Worm (Caenorhabditis elegans) whole organism, young adult: Measurements from ENCODE around the gene R11G1.11.
A peak's percentile ranks its signal among the peaks of the same experiment; 100 is the strongest.

Experiments
- B0019.2 ChIP-seq: fragments of 200-800 bp; sonication (Bioruptor generic); conservative IDR thresholded peaks from 2 replicates; pipeline ENCODE4 v1.3.6; 2022; ENCODE audit warnings: missing genetic modification reagents, missing genetic modification characterization, missing compliant biosample characterization
- B0035.1 ChIP-seq: sonication (generic microtip); optimal IDR thresholded peaks from 2 replicates; lab custom pipeline; 2016; ENCODE audit warnings: missing genetic modification characterization, mild to moderate bottlenecking, missing compliant biosample characterization, missing genotype, missing genetic modification reagents
- B0261.1 ChIP-seq: sonication (generic microtip); optimal IDR thresholded peaks from 2 replicates; lab custom pipeline; 2016; ENCODE audit warnings: mild to moderate bottlenecking, missing genetic modification characterization, moderate library complexity, missing compliant biosample characterization
- B0336.3 ChIP-seq: fragments of 200-800 bp; sonication (Bioruptor generic); IDR thresholded peaks from 2 replicates; pipeline ENCODE4 v1.3.6; 2022; ENCODE audit warnings: missing genetic modification characterization, missing compliant biosample characterization
- C17E4.6 ChIP-seq: fragments of 200-800 bp; sonication (Bioruptor generic); IDR thresholded peaks from 2 replicates; pipeline ENCODE4 v1.3.6; 2022; ENCODE audit warnings: missing genetic modification reagents, missing genetic modification characterization, missing compliant biosample characterization
- D2030.7 ChIP-seq: fragments of 200-800 bp; sonication (Bioruptor generic); IDR thresholded peaks from 2 replicates; pipeline ENCODE4 v1.3.6; 2022; ENCODE audit warnings: missing genetic modification reagents, missing genetic modification characterization, missing compliant biosample characterization
- F22D6.2 ChIP-seq: sonication (generic microtip); optimal IDR thresholded peaks from 2 replicates; lab custom pipeline; 2016; ENCODE audit warnings: mild to moderate bottlenecking, missing genetic modification characterization, missing compliant biosample characterization
- T07F8.4 ChIP-seq: sonication (generic microtip); optimal IDR thresholded peaks from 2 replicates; lab custom pipeline; 2016; ENCODE audit warnings: mild to moderate bottlenecking, missing genetic modification characterization, moderate library complexity, missing compliant biosample characterization
- Y79H2A.3 ChIP-seq: fragments of 200-800 bp; sonication (Bioruptor generic); conservative IDR thresholded peaks from 2 replicates; pipeline ENCODE4 v1.3.6; 2022; ENCODE audit warnings: missing genetic modification reagents, missing genetic modification characterization, missing compliant biosample characterization
- Y95B8A.8 ChIP-seq: fragments of 200-800 bp; sonication (Bioruptor generic); IDR thresholded peaks from 2 replicates; pipeline ENCODE4 v1.3.6; 2022; ENCODE audit warnings: missing genetic modification reagents, missing genetic modification characterization, missing compliant biosample characterization
- attf-3 ChIP-seq: fragments of 200-800 bp; sonication (Bioruptor generic); conservative IDR thresholded peaks from 2 replicates; pipeline ENCODE4 v1.3.6; 2022; ENCODE audit warnings: missing genetic modification reagents, missing genetic modification characterization, missing compliant biosample characterization
- bed-2 ChIP-seq: fragments of 200-800 bp; sonication (Bioruptor generic); IDR thresholded peaks from 2 replicates; pipeline ENCODE4 v1.3.6; 2022; ENCODE audit warnings: missing genetic modification reagents, missing genetic modification characterization, missing compliant biosample characterization
- ccch-3 ChIP-seq: fragments of 200-800 bp; sonication (Bioruptor generic); optimal IDR thresholded peaks from 2 replicates; lab custom pipeline; 2018; ENCODE audit warnings: mild to moderate bottlenecking, missing genetic modification characterization, missing compliant biosample characterization
- cebp-1 ChIP-seq, 2 experiments: fragments of 200-800 bp in 1 of 2; sonication (Bioruptor generic) in 1 of 2; sonication (generic microtip) in 1 of 2; IDR thresholded peaks in 1 of 2; optimal IDR thresholded peaks in 1 of 2; 2 replicates each; pipeline versions ENCODE4 v1.3.6 to Lab custom; 2017 to 2022; ENCODE audit warnings: missing compliant biosample characterization in 2 of 2, missing genetic modification characterization in 2 of 2, mild to moderate bottlenecking in 1 of 2, missing genetic modification reagents in 1 of 2, moderate library complexity in 1 of 2
- cebp-2 ChIP-seq: fragments of 200-800 bp; sonication (Bioruptor generic); IDR thresholded peaks from 2 replicates; pipeline ENCODE4 v1.3.6; 2022; ENCODE audit warnings: missing genetic modification characterization, missing compliant biosample characterization
- ceh-100 ChIP-seq: fragments of 200-800 bp; sonication (Bioruptor generic); IDR thresholded peaks from 2 replicates; pipeline ENCODE4 v1.3.6; 2022; ENCODE audit warnings: missing genetic modification reagents, missing genetic modification characterization, missing compliant biosample characterization
- ceh-27 ChIP-seq: fragments of 200-800 bp; sonication (Bioruptor generic); optimal IDR thresholded peaks from 2 replicates; lab custom pipeline; 2018; ENCODE audit warnings: mild to moderate bottlenecking, missing genetic modification characterization, moderate library complexity, missing compliant biosample characterization
- ceh-40 ChIP-seq: fragments of 200-800 bp; sonication (Bioruptor generic); IDR thresholded peaks from 2 replicates; pipeline ENCODE4 v1.3.6; 2022; ENCODE audit warnings: missing genetic modification characterization, missing compliant biosample characterization
- dpl-1 ChIP-seq: fragments of 150-350 bp; optimal IDR thresholded peaks from 2 replicates; lab custom pipeline; 2014; ENCODE audit warnings: missing biosample characterization, missing genetic modification reagents, missing genetic modification characterization
- egl-18 ChIP-seq: fragments of 200-800 bp; sonication (Bioruptor generic); IDR thresholded peaks from 2 replicates; pipeline ENCODE4 v1.3.6; 2022; ENCODE audit warnings: missing genetic modification reagents, missing genetic modification characterization, missing compliant biosample characterization
- egrh-3 ChIP-seq: fragments of 200-800 bp; sonication (Bioruptor generic); IDR thresholded peaks from 2 replicates; pipeline ENCODE4 v1.3.6; 2022; ENCODE audit warnings: missing genetic modification reagents, missing genetic modification characterization, missing compliant biosample characterization
- him-1 ChIP-seq: sonication (generic microtip); optimal IDR thresholded peaks from 2 replicates; lab custom pipeline; 2016; ENCODE audit warnings: missing genotype, missing genetic modification reagents, missing genetic modification characterization, missing compliant biosample characterization
- hlh-12 ChIP-seq: sonication (generic microtip); optimal IDR thresholded peaks from 2 replicates; lab custom pipeline; 2016; ENCODE audit warnings: missing genetic modification characterization, missing compliant biosample characterization
- hsf-1 ChIP-seq: fragments of 200-800 bp; sonication (Bioruptor generic); IDR thresholded peaks from 2 replicates; pipeline ENCODE4 v1.3.6; 2022; ENCODE audit warnings: missing genetic modification reagents, missing genetic modification characterization, missing compliant biosample characterization
- lag-1 ChIP-seq: fragments of 200-800 bp; sonication (Bioruptor generic); IDR thresholded peaks from 2 replicates; pipeline ENCODE4 v1.3.6; 2022; ENCODE audit warnings: missing genetic modification reagents, missing genetic modification characterization, missing compliant biosample characterization
- lin-54 ChIP-seq: fragments of 200-800 bp; sonication (Bioruptor generic); optimal IDR thresholded peaks from 2 replicates; lab custom pipeline; 2018; ENCODE audit warnings: mild to moderate bottlenecking, missing genetic modification characterization, missing compliant biosample characterization
- lir-1 ChIP-seq: fragments of 200-800 bp; sonication (Bioruptor generic); conservative IDR thresholded peaks from 2 replicates; pipeline ENCODE4 v1.3.6; 2022; ENCODE audit warnings: missing genetic modification reagents, missing genetic modification characterization, missing compliant biosample characterization
- lsl-1 ChIP-seq: fragments of 200-800 bp; sonication (Bioruptor generic); optimal IDR thresholded peaks from 2 replicates; lab custom pipeline; 2018; ENCODE audit warnings: mild to moderate bottlenecking, missing genetic modification characterization, moderate library complexity, missing compliant biosample characterization
- lsy-27 ChIP-seq: sonication (generic microtip); optimal IDR thresholded peaks from 2 replicates; lab custom pipeline; 2017; ENCODE audit warnings: missing genetic modification characterization, mild to moderate bottlenecking, missing compliant biosample characterization, antibody characterized with exemption, missing genotype, borderline replicate concordance; ENCODE audit not compliant: insufficient read depth
- madf-3 ChIP-seq: fragments of 200-800 bp; sonication (Bioruptor generic); IDR thresholded peaks from 2 replicates; pipeline ENCODE4 v1.3.6; 2022; ENCODE audit warnings: missing genetic modification reagents, missing genetic modification characterization, missing compliant biosample characterization
- madf-6 ChIP-seq: fragments of 200-800 bp; sonication (Bioruptor generic); IDR thresholded peaks from 2 replicates; pipeline ENCODE4 v1.3.6; 2022; ENCODE audit warnings: missing genetic modification reagents, missing genetic modification characterization, missing compliant biosample characterization
- mel-28 ChIP-seq: sonication (generic microtip); optimal IDR thresholded peaks from 2 replicates; lab custom pipeline; 2016; ENCODE audit warnings: borderline replicate concordance, mild to moderate bottlenecking, missing genetic modification characterization, missing compliant biosample characterization
- mxl-1 ChIP-seq: sonication (generic microtip); optimal IDR thresholded peaks from 2 replicates; lab custom pipeline; 2016; ENCODE audit warnings: missing genetic modification characterization, missing compliant biosample characterization
- nfya-1 ChIP-seq: sonication (generic microtip); optimal IDR thresholded peaks from 2 replicates; lab custom pipeline; 2017; ENCODE audit warnings: antibody characterized with exemption, missing compliant biosample characterization, missing genetic modification characterization, borderline replicate concordance; ENCODE audit not compliant: insufficient read depth
- nhr-27 ChIP-seq: fragments of 200-800 bp; sonication (Bioruptor generic); optimal IDR thresholded peaks from 2 replicates; lab custom pipeline; 2018; ENCODE audit warnings: mild to moderate bottlenecking, missing genetic modification characterization, moderate library complexity, missing compliant biosample characterization
- nhr-80 ChIP-seq: sonication (generic microtip); optimal IDR thresholded peaks from 2 replicates; lab custom pipeline; 2016; ENCODE audit warnings: missing genetic modification characterization, missing compliant biosample characterization
- nhr-90 ChIP-seq: sonication (generic microtip); optimal IDR thresholded peaks from 2 replicates; lab custom pipeline; 2016; ENCODE audit warnings: missing genotype, mild to moderate bottlenecking, missing genetic modification characterization, missing compliant biosample characterization
- pbrm-1 ChIP-seq: fragments of 200-800 bp; sonication (Bioruptor generic); IDR thresholded peaks from 2 replicates; pipeline ENCODE4 v1.3.6; 2022; ENCODE audit warnings: missing genetic modification reagents, missing genetic modification characterization, missing compliant biosample characterization
- pha-4 ChIP-seq: fragments of 150-350 bp; sonication (generic microtip); optimal IDR thresholded peaks from 2 replicates; lab custom pipeline; 2014; ENCODE audit warnings: missing biosample characterization, missing genetic modification reagents, missing genetic modification characterization
- rec-8 ChIP-seq, 2 experiments: sonication (generic microtip); optimal IDR thresholded peaks; 2 replicates each; lab custom pipeline; 2016; ENCODE audit warnings: mild to moderate bottlenecking in 2 of 2, missing genetic modification characterization in 2 of 2, missing genetic modification reagents in 2 of 2, missing genotype in 2 of 2, missing biosample characterization in 1 of 2, missing compliant biosample characterization in 1 of 2, moderate library complexity in 1 of 2
- repo-1 ChIP-seq: sonication (generic microtip); optimal IDR thresholded peaks from 2 replicates; lab custom pipeline; 2017; ENCODE audit warnings: mild to moderate bottlenecking, missing genetic modification characterization, missing compliant biosample characterization
- sea-2 ChIP-seq: fragments of 200-800 bp; sonication (Bioruptor generic); IDR thresholded peaks from 2 replicates; pipeline ENCODE4 v1.3.6; 2022; ENCODE audit warnings: missing genetic modification characterization, missing compliant biosample characterization
- tbp1 ChIP-seq: fragments of 200-800 bp; sonication (Bioruptor generic); optimal IDR thresholded peaks from 2 replicates; lab custom pipeline; 2018; ENCODE audit warnings: mild to moderate bottlenecking, missing genetic modification characterization, missing compliant biosample characterization
- tlf-1 ChIP-seq: fragments of 200-800 bp; sonication (Bioruptor generic); optimal IDR thresholded peaks from 2 replicates; lab custom pipeline; 2018; ENCODE audit warnings: mild to moderate bottlenecking, missing genetic modification characterization, missing compliant biosample characterization
- zim-3 ChIP-seq: sonication (generic microtip); optimal IDR thresholded peaks from 2 replicates; lab custom pipeline; 2017; ENCODE audit warnings: mild to moderate bottlenecking, missing genetic modification characterization, moderate library complexity, missing compliant biosample characterization
- ztf-18 ChIP-seq: sonication (generic microtip); optimal IDR thresholded peaks from 2 replicates; lab custom pipeline; 2016; ENCODE audit warnings: missing genotype, mild to moderate bottlenecking, missing genetic modification characterization, missing compliant biosample characterization
- ztf-6 ChIP-seq: fragments of 200-800 bp; sonication (Bioruptor generic); IDR thresholded peaks from 2 replicates; pipeline ENCODE4 v1.3.6; 2022; ENCODE audit warnings: missing genetic modification reagents, missing genetic modification characterization, missing compliant biosample characterization

Gene R11G1.11

ce11 chrX:3697623-3698022, 42.9 kb downstream of the R11G1.11 start (continued):
- TF ChIP-seq nhr-90 (tag; lab: Kevin White, UChicago) (peak; percentile 91), mxl-1 (peak; percentile 66), ceh-40 (no peak), nhr-27 (tag; lab: Kevin White, UChicago) (no peak), D2030.7 (peak; percentile 64), hsf-1 (0 out of 2 replicates have a peak, but pooled peaks have one; percentile 50), madf-3 (GFP tag; lab: Robert Waterston, UW) (0 out of 2 replicates have a peak, but pooled peaks have one; percentile 6), him-1 (peak; percentile 98), B0035.1 (tag; lab: Kevin White, UChicago) (peak; percentile 65), repo-1 (peak; percentile 54), ceh-100 (GFP tag; lab: Robert Waterston, UW) (peak; percentile 51; the same call in 1 of the 2 replicates), pbrm-1 (GFP tag; lab: Robert Waterston, UW) (peak; percentile 93), hlh-12 (tag; lab: Kevin White, UChicago) (no peak), ztf-6 (no peak; the same call in 1 of the 2 replicates), lsl-1 (peak; percentile 13), ztf-18 (peak; percentile 74), T07F8.4 (tag; lab: Kevin White, UChicago) (peak; percentile 71), attf-3 (GFP tag; lab: Robert Waterston, UW) (0 out of 2 replicates have a peak, but pooled peaks have one; percentile 47), tlf-1 (GFP tag; lab: Kevin White, UChicago) (peak; percentile 46), cebp-2 (GFP tag; lab: Robert Waterston, UW) (0 out of 2 replicates have a peak, but pooled peaks have one; percentile 55), dpl-1 (GFP tag; lab: Kevin White, UChicago) (peak; percentile 7), B0019.2 (GFP tag; lab: Robert Waterston, UW) (peak; percentile 40; the same call in 1 of the 2 replicates), madf-6 (GFP tag; lab: Robert Waterston, UW) (peak; percentile 49; the same call in 1 of the 2 replicates), rec-8 (tag; optimal IDR thresholded peaks at IDR 0.05; lab: Kevin White, UChicago) (peak; percentile 74 to 79), zim-3 (tag; lab: Kevin White, UChicago) (peak; percentile 65), C17E4.6 (GFP tag; lab: Robert Waterston, UW) (no peak), ceh-27 (peak; percentile 68), tbp1 (GFP tag; lab: Kevin White, UChicago) (peak; percentile 99), pha-4 (tag; lab: Kevin White, UChicago) (no peak), bed-2 (GFP tag; lab: Robert Waterston, UW) (no peak), cebp-1 (GFP tag; IDR thresholded peaks at IDR 0.05; lab: Robert Waterston, UW) (peak; percentile 56; the same call in 1 of the 2 replicates), cebp-1 (tag; optimal IDR thresholded peaks at IDR 0.05; lab: Kevin White, UChicago) (peak; percentile 76), Y95B8A.8 (GFP tag; lab: Robert Waterston, UW) (no peak), B0336.3 (peak; percentile 64), mel-28 (tag; lab: Kevin White, UChicago) (peak; percentile 53), Y79H2A.3 (no peak), ccch-3 (GFP tag; lab: Kevin White, UChicago) (no peak), egl-18 (GFP tag; lab: Robert Waterston, UW) (no peak), sea-2 (GFP tag; lab: Robert Waterston, UW) (0 out of 2 replicates have a peak, but pooled peaks have one; percentile 34), lag-1 (no peak), nhr-80 (peak; percentile 16), F22D6.2 (tag; lab: Kevin White, UChicago) (no peak), lir-1 (GFP tag; lab: Robert Waterston, UW) (peak; percentile 73; the same call in 1 of the 2 replicates), lin-54 (GFP tag; lab: Kevin White, UChicago) (peak; percentile 61), B0261.1 (peak; percentile 98), egrh-3 (GFP tag; lab: Robert Waterston, UW) (peak; percentile 67), lsy-27 (tag; lab: Kevin White, UChicago) (peak; percentile 78), nfya-1 (tag; lab: Kevin White, UChicago) (no peak)
